Fruit fly (Drosophila melanogaster) whole organism, prepupa: ENCODE measurements around the gene CG7916.

Source experiments
- CG34406 ChIP-seq: fragments of 200-800 bp; sonication (Bioruptor generic); optimal IDR thresholded peaks from 3 replicates; lab custom pipeline; 2016; ENCODE audit warnings: missing biosample characterization, missing genetic modification characterization
- Hr38 ChIP-seq: sonication (Bioruptor generic); optimal IDR thresholded peaks from 2 replicates; lab custom pipeline; 2016; ENCODE audit warnings: missing biosample characterization, missing genetic modification characterization
- Sox102F ChIP-seq: fragments of 200-800 bp; sonication (Bioruptor generic); optimal IDR thresholded peaks from 2 replicates; lab custom pipeline; 2016; ENCODE audit warnings: missing biosample characterization, mild to moderate bottlenecking, missing genetic modification characterization
- pdm3 ChIP-seq: fragments of 200-800 bp; sonication (Bioruptor generic); optimal IDR thresholded peaks from 3 replicates; lab custom pipeline; 2016; ENCODE audit warnings: missing biosample characterization, missing genetic modification characterization

- TF ChIP-seq Hr38 (GFP tag; lab: Kevin White, UChicago) (no peak), pdm3 (GFP tag; lab: Kevin White, UChicago) (no peak), Sox102F (GFP tag; lab: Kevin White, UChicago) (no peak), CG34406 (GFP tag; lab: Kevin White, UChicago) (no peak)
Observed at dm6 chr2L:13886326-13887073, 39.9 kb downstream of the CG7916 start.
